Fruit fly (Drosophila melanogaster) whole organism, prepupa: Measurements from ENCODE around the gene Spn28F.
A peak's percentile ranks its signal among the peaks of the same experiment; 100 is the strongest.

Source experiments
- CG11902 ChIP-seq: fragments of 200-800 bp; sonication (Bioruptor generic); optimal IDR thresholded peaks from 3 replicates; lab custom pipeline; 2016; ENCODE audit warnings: missing biosample characterization, missing genetic modification characterization
- CG3919 ChIP-seq: fragments of 200-800 bp; sonication (Bioruptor generic); optimal IDR thresholded peaks from 3 replicates; lab custom pipeline; 2016; ENCODE audit warnings: missing biosample characterization, missing genetic modification characterization
- CG6808 ChIP-seq: fragments of 200-800 bp; sonication (Bioruptor generic); optimal IDR thresholded peaks from 3 replicates; lab custom pipeline; 2017; ENCODE audit warnings: missing biosample characterization, missing genetic modification characterization, mild to moderate bottlenecking, moderate library complexity, missing genetic modification reagents
- CG8319 ChIP-seq: fragments of 200-800 bp; sonication (Bioruptor generic); optimal IDR thresholded peaks from 3 replicates; lab custom pipeline; 2016; ENCODE audit warnings: missing biosample characterization, missing genetic modification characterization
- Lpt ChIP-seq: fragments of 200-800 bp; sonication (Bioruptor generic); optimal IDR thresholded peaks from 3 replicates; lab custom pipeline; 2016; ENCODE audit warnings: missing biosample characterization, missing genetic modification characterization
- Met ChIP-seq: fragments of 200-800 bp; sonication (Bioruptor generic); optimal IDR thresholded peaks from 3 replicates; lab custom pipeline; 2016; ENCODE audit warnings: missing biosample characterization, missing genetic modification characterization
- svp ChIP-seq: fragments of 200-800 bp; sonication (Bioruptor generic); peaks from one replicate; lab custom pipeline; 2016; ENCODE audit warnings: missing biosample characterization, missing genetic modification characterization
- vri ChIP-seq: fragments of 200-800 bp; sonication (Bioruptor generic); optimal IDR thresholded peaks from 3 replicates; lab custom pipeline; 2016; ENCODE audit warnings: missing biosample characterization, mild to moderate bottlenecking, missing genetic modification characterization

Spn28F gene

dm6 chr2L:8196757-8197530, 44.7 kb downstream of the Spn28F start, which contains the start of the genes CG8475 and CG8460:
TSS of gene CG8475 (minus strand) at chr2L:8196918.
TSS of gene CG8460 (plus strand) at chr2L:8197193.
- TF ChIP-seq Lpt (GFP tag; lab: Kevin White, UChicago) = no peak

- TF ChIP-seq svp (peak; percentile 99), CG11902 (no peak)
Measured at dm6 chr2L:8195722-8196323, 45.8 kb downstream of the Spn28F start.

- TF ChIP-seq Met (GFP tag; lab: Kevin White, UChicago) (no peak), CG8319 (GFP tag; lab: Kevin White, UChicago) (no peak), vri (GFP tag; lab: Kevin White, UChicago) (no peak), CG3919 (GFP tag; lab: Kevin White, UChicago) (no peak), CG6808 (GFP tag; lab: Kevin White, UChicago) (no peak)
- TF ChIP-seq, all 60 proteins: peak for 0
Measured at dm6 chr2L:8190681-8191080, 50.9 kb downstream of the Spn28F start, which contains the start of gene CG34134. TSS of gene CG34134 (minus strand) at chr2L:8190781.
